Fruit fly (Drosophila melanogaster) whole organism: ENCODE data around the gene CG16779.

Experiments
- CG8478 ChIP-seq: fragments of >200 bp; optimal IDR thresholded peaks from 2 replicates; lab custom pipeline; 2018; ENCODE audit warnings: inconsistent platforms
- Dll ChIP-seq: fragments of >200 bp; optimal IDR thresholded peaks from 2 replicates; lab custom pipeline; 2017
- EcR ChIP-seq, 2 experiments: fragments of >200 bp; optimal IDR thresholded peaks; 2 replicates each; lab custom pipeline; 2017; ENCODE audit warnings: missing biosample characterization in 2 of 2, missing genetic modification characterization in 2 of 2, missing genetic modification reagents in 2 of 2
- pan ChIP-seq: fragments of >200 bp; optimal IDR thresholded peaks from 2 replicates; lab custom pipeline; 2017
- psq ChIP-seq: fragments of >200 bp; optimal IDR thresholded peaks from 2 replicates; lab custom pipeline; 2017
- usp ChIP-seq: fragments of >200 bp; optimal IDR thresholded peaks from 2 replicates; lab custom pipeline; 2017; ENCODE audit warnings: missing biosample characterization, missing genetic modification characterization, mixed read lengths

dm6 chr3R:9435898-9436297 is 57.6 kb downstream of the CG16779 start:
- TF ChIP-seq psq (lab: Kevin White, UChicago) (no peak), usp (GFP tag; lab: Kevin White, UChicago) (no peak), CG8478 (lab: Kevin White, UChicago) (no peak), EcR (GFP tag; optimal IDR thresholded peaks at IDR 0.05; lab: Kevin White, UChicago) (no peak), pan (lab: Kevin White, UChicago) (no peak), Dll (no peak)
